Fruit fly (Drosophila melanogaster) whole organism: Measurements from ENCODE around the gene CG7381.

Source experiments
- CG8478 ChIP-seq: fragments of >200 bp; optimal IDR thresholded peaks from 2 replicates; lab custom pipeline; 2018; ENCODE audit warnings: inconsistent platforms
- Dll ChIP-seq: fragments of >200 bp; optimal IDR thresholded peaks from 2 replicates; lab custom pipeline; 2017
- EcR ChIP-seq, 2 experiments: fragments of >200 bp; optimal IDR thresholded peaks; 2 replicates each; lab custom pipeline; 2017; ENCODE audit warnings: missing biosample characterization in 2 of 2, missing genetic modification characterization in 2 of 2, missing genetic modification reagents in 2 of 2
- pan ChIP-seq: fragments of >200 bp; optimal IDR thresholded peaks from 2 replicates; lab custom pipeline; 2017
- psq ChIP-seq: fragments of >200 bp; optimal IDR thresholded peaks from 2 replicates; lab custom pipeline; 2017
- usp ChIP-seq: fragments of >200 bp; optimal IDR thresholded peaks from 2 replicates; lab custom pipeline; 2017; ENCODE audit warnings: missing biosample characterization, missing genetic modification characterization, mixed read lengths

- no peak for TF ChIP-seq CG8478
- TF ChIP-seq usp (GFP tag; lab: Kevin White, UChicago), result no peak
- TF ChIP-seq EcR (GFP tag; optimal IDR thresholded peaks at IDR 0.05; lab: Kevin White, UChicago), result no peak
- no peak for TF ChIP-seq Dll (lab: Kevin White, UChicago)
- TF ChIP-seq pan, result no peak
- no peak for TF ChIP-seq psq
Observed at dm6 chr3R:13015402-13015801, 38.1 kb upstream of the CG7381 start.
